Worm (Caenorhabditis elegans): ENCODE measurements around the gene F58E2.3.

Gene F58E2.3

DNA sequence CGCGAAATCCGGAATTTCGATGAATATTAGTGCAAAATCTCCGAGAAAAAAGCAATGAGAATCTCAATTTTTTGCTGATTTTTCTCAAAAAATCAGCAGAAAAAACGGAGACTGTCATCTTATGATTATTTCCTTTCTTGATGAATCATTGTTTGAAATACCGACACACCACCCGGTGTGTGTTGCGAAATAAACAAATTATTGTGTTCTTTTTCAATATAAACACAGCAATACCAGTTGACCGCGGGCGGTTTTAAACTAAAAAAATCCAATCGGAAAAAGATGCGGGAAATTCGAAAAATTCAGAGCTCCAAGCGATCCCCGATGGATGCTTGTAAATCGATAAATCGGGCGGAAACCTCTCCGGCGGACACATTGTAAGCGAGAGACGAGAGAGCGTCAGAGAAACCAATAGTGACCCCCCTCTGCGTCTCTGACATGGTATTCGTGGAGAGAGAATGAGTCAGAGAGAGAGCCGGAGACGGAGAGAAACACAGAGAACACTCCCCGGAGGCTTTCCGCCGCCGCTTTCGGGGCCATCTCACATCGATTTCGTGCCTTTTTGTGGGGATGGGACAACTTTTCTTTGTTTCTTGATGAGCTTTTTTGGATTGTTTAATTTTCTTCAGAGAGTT, 48.3 kb downstream of the F58E2.3 start (continued):
- TF ChIP-seq drap-1 (GFP tag; optimal IDR thresholded peaks at IDR 0.05) (peak; percentile 19), nhr-237 (tag; optimal IDR thresholded peaks at IDR 0.05) (peak; percentile 14), lin-32 (GFP tag; optimal IDR thresholded peaks at IDR 0.05) (no peak), ceh-43 (GFP tag; optimal IDR thresholded peaks at IDR 0.05) (no peak)

ce11 chrIV:3516586-3516985, 49.4 kb downstream of the F58E2.3 start, which contains the start of gene unc-33:
TSS of gene unc-33 (plus strand) at chrIV:3516886.
- no peak for TF ChIP-seq elt-3 (tag; optimal IDR thresholded peaks at IDR 0.05)
- TF ChIP-seq sem-2 (GFP tag; optimal IDR thresholded peaks at IDR 0.05): no peak
- TF ChIP-seq zip-8 (tag; optimal IDR thresholded peaks at IDR 0.05): no peak

- TF ChIP-seq cnd-1 (tag; optimal IDR thresholded peaks at IDR 0.05) (no peak), elt-1 (tag; optimal IDR thresholded peaks at IDR 0.05; ENCODE audit: borderline replicate concordance, insufficient read depth) (no peak), lsy-2 (tag; optimal IDR thresholded peaks at IDR 0.05) (no peak), drap-1 (GFP tag; optimal IDR thresholded peaks at IDR 0.05) (no peak), ceh-39 (tag; optimal IDR thresholded peaks at IDR 0.05) (no peak), tbx-8 (GFP tag; optimal IDR thresholded peaks at IDR 0.05) (no peak), unc-39 (tag; optimal IDR thresholded peaks at IDR 0.05) (no peak), nhr-237 (tag; optimal IDR thresholded peaks at IDR 0.05) (no peak), flh-1 (GFP tag; optimal IDR thresholded peaks at IDR 0.05) (no peak), blmp-1 (tag; optimal IDR thresholded peaks at IDR 0.05) (no peak), snpc-4 (tag; optimal IDR thresholded peaks at IDR 0.05) (no peak), mep-1 (tag; optimal IDR thresholded peaks at IDR 0.05) (no peak)
These were observed 50.4 kb downstream of the F58E2.3 start for ce11 chrIV:3517582-3517981.

DNA sequence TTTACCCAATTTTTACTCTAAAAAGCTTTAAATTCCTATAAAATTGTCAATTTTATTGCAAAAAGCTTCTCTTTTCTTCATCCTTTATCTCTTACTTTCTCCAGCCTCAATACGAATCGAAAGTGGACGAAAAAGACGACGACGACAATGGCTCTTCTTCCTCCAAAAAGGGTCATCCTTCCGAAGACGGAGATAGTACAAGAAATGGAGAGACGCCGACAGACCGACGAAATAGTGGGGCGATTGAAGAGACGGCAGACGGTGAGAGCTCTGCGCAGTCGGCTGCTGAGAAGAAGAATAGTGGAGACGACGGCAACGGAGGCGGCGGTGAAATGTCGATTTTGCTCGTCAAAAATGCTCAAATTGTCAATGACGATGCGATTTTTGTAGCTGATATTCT, 52.1 kb downstream of the F58E2.3 start:
- TF ChIP-seq blmp-1 (tag; optimal IDR thresholded peaks at IDR 0.05) (peak; percentile 59), cnd-1 (tag; optimal IDR thresholded peaks at IDR 0.05) (no peak), ces-1 (GFP tag; optimal IDR thresholded peaks at IDR 0.05) (peak; percentile 52), unc-120 (tag; optimal IDR thresholded peaks at IDR 0.05; ENCODE audit: poor library complexity, severe bottlenecking) (peak; percentile 39), pha-4 (tag; optimal IDR thresholded peaks at IDR 0.05) (peak; percentile 34), nhr-76 (tag; optimal IDR thresholded peaks at IDR 0.05) (no peak), mep-1 (tag; optimal IDR thresholded peaks at IDR 0.05) (no peak)
